Worm (Caenorhabditis elegans): ENCODE results near the gene C27A7.8.

DNA sequence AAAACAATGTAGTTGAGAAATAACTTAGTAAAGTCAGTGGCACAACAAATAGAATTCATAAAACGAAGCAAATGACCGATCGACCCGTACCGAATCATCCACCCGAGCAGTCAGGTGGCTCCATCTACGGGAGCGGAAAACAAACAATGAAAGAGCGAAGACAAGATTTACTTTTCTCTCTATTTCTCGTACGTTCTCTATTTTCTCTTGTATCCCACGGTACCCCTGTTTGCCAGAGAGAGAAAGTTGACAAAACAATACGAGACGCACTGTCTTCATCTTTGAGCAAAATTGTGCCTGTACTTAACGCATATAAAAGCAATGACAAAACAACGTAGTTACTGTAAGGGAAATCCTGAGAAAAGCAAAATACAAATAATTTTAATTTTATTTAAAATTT lies 43.7 kb downstream of the C27A7.8 start:
- TF ChIP-seq med-1 (GFP tag; optimal IDR thresholded peaks at IDR 0.05; ENCODE audit: insufficient read depth) (no peak), ztf-23 (GFP tag; IDR thresholded peaks at IDR 0.05) (no peak), T22C8.4 (GFP tag; IDR thresholded peaks at IDR 0.05) (no peak), ztf-29 (GFP tag; IDR thresholded peaks at IDR 0.05) (no peak)

Measured in whole organism, midembryonic.